Fruit fly (Drosophila melanogaster) whole organism, prepupa: ENCODE measurements around the gene Alp11.

Experiments used
- CG10631 ChIP-seq: fragments of 200-800 bp; sonication (Bioruptor generic); optimal IDR thresholded peaks from 2 replicates; lab custom pipeline; 2016; ENCODE audit warnings: missing biosample characterization, missing genetic modification characterization
- CG10669 ChIP-seq: fragments of 200-800 bp; sonication (Bioruptor generic); optimal IDR thresholded peaks from 3 replicates; lab custom pipeline; 2018; ENCODE audit warnings: missing biosample characterization, mild to moderate bottlenecking, missing genetic modification characterization, moderate library complexity
- CG11294 ChIP-seq: fragments of 200-800 bp; sonication (Bioruptor generic); IDR thresholded peaks from 2 replicates; pipeline ENCODE4 v1.3.6; 2022; ENCODE audit warnings: missing biosample characterization, missing genetic modification characterization
- CG11762 ChIP-seq: fragments of 200-800 bp; sonication (Bioruptor generic); optimal IDR thresholded peaks from 3 replicates; lab custom pipeline; 2016; ENCODE audit warnings: missing biosample characterization, missing genetic modification characterization; ENCODE audit not compliant: insufficient read depth
- CG15336 ChIP-seq: fragments of 200-800 bp; sonication (Bioruptor generic); IDR thresholded peaks from 2 replicates; pipeline ENCODE4 v1.3.6; 2022; ENCODE audit warnings: missing biosample characterization, missing genetic modification characterization
- CG1621 ChIP-seq: fragments of 200-800 bp; sonication (Bioruptor generic); optimal IDR thresholded peaks from 3 replicates; lab custom pipeline; 2018; ENCODE audit warnings: missing biosample characterization, mild to moderate bottlenecking, missing genetic modification characterization
- CG16779 ChIP-seq: fragments of 200-800 bp; sonication (Bioruptor generic); optimal IDR thresholded peaks from 3 replicates; lab custom pipeline; 2017; ENCODE audit warnings: missing biosample characterization, mild to moderate bottlenecking, missing genetic modification characterization
- CG3032 ChIP-seq: fragments of 200-800 bp; optimal IDR thresholded peaks from 2 replicates; lab custom pipeline; 2019; ENCODE audit warnings: missing biosample characterization, mild to moderate bottlenecking, missing genetic modification characterization, moderate library complexity
- CG31627 ChIP-seq: fragments of 200-800 bp; sonication (Bioruptor generic); optimal IDR thresholded peaks from 3 replicates; lab custom pipeline; 2016; ENCODE audit warnings: missing biosample characterization, missing genetic modification characterization
- CG32006 ChIP-seq: fragments of 200-800 bp; sonication (Bioruptor generic); optimal IDR thresholded peaks from 3 replicates; lab custom pipeline; 2017; ENCODE audit warnings: missing biosample characterization, mild to moderate bottlenecking, missing genetic modification characterization
- CG34406 ChIP-seq: fragments of 200-800 bp; sonication (Bioruptor generic); optimal IDR thresholded peaks from 3 replicates; lab custom pipeline; 2016; ENCODE audit warnings: missing biosample characterization, missing genetic modification characterization
- CG6163 ChIP-seq: fragments of 200-800 bp; sonication (Bioruptor generic); IDR thresholded peaks from 3 replicates; pipeline ENCODE4 v1.3.6; 2022; ENCODE audit warnings: missing biosample characterization, missing genetic modification characterization
- CG6276 ChIP-seq: fragments of 200-800 bp; sonication (Bioruptor generic); optimal IDR thresholded peaks from 2 replicates; lab custom pipeline; 2017; ENCODE audit warnings: missing biosample characterization, mild to moderate bottlenecking, missing genetic modification characterization
- CG6808 ChIP-seq: fragments of 200-800 bp; sonication (Bioruptor generic); optimal IDR thresholded peaks from 3 replicates; lab custom pipeline; 2017; ENCODE audit warnings: missing biosample characterization, missing genetic modification characterization, mild to moderate bottlenecking, moderate library complexity, missing genetic modification reagents
- CG8119 ChIP-seq: fragments of 200-800 bp; sonication (Bioruptor generic); IDR thresholded peaks from 3 replicates; pipeline ENCODE4 v1.3.6; 2022; ENCODE audit warnings: missing biosample characterization, missing genetic modification characterization
- CG8319 ChIP-seq: fragments of 200-800 bp; sonication (Bioruptor generic); optimal IDR thresholded peaks from 3 replicates; lab custom pipeline; 2016; ENCODE audit warnings: missing biosample characterization, missing genetic modification characterization
- CG9139 ChIP-seq: fragments of 200-800 bp; sonication (Bioruptor generic); optimal IDR thresholded peaks from 3 replicates; lab custom pipeline; 2017; ENCODE audit warnings: missing biosample characterization, mild to moderate bottlenecking, missing genetic modification characterization
- Eip75B ChIP-seq: fragments of 200-800 bp; sonication (Bioruptor generic); optimal IDR thresholded peaks from 3 replicates; lab custom pipeline; 2016; ENCODE audit warnings: missing biosample characterization, missing genetic modification characterization
- Eip78C ChIP-seq: fragments of 200-800 bp; sonication (Bioruptor generic); peaks from one replicate; lab custom pipeline; 2016; ENCODE audit warnings: missing biosample characterization, missing genetic modification characterization
- Eip93F ChIP-seq: fragments of 200-800 bp; sonication (Bioruptor generic); optimal IDR thresholded peaks from 2 replicates; lab custom pipeline; 2016; ENCODE audit warnings: missing biosample characterization, mild to moderate bottlenecking, missing genetic modification characterization
- Ets21C ChIP-seq: fragments of 200-800 bp; sonication (Bioruptor generic); optimal IDR thresholded peaks from 3 replicates; lab custom pipeline; 2016; ENCODE audit warnings: missing biosample characterization, missing genetic modification characterization
- Ets96B ChIP-seq: fragments of 200-800 bp; optimal IDR thresholded peaks from 2 replicates; lab custom pipeline; 2019; ENCODE audit warnings: missing biosample characterization, mild to moderate bottlenecking, missing genetic modification characterization, moderate library complexity
- Hr38 ChIP-seq: sonication (Bioruptor generic); optimal IDR thresholded peaks from 2 replicates; lab custom pipeline; 2016; ENCODE audit warnings: missing biosample characterization, missing genetic modification characterization
- Hr39 ChIP-seq: fragments of 200-800 bp; sonication (Bioruptor generic); optimal IDR thresholded peaks from 2 replicates; lab custom pipeline; 2016; ENCODE audit warnings: missing biosample characterization, missing genetic modification characterization
- Lpt ChIP-seq: fragments of 200-800 bp; sonication (Bioruptor generic); optimal IDR thresholded peaks from 3 replicates; lab custom pipeline; 2016; ENCODE audit warnings: missing biosample characterization, missing genetic modification characterization
- Met ChIP-seq: fragments of 200-800 bp; sonication (Bioruptor generic); optimal IDR thresholded peaks from 3 replicates; lab custom pipeline; 2016; ENCODE audit warnings: missing biosample characterization, missing genetic modification characterization
- OdsH ChIP-seq: fragments of 200-800 bp; sonication (Bioruptor generic); optimal IDR thresholded peaks from 3 replicates; lab custom pipeline; 2016; ENCODE audit warnings: missing biosample characterization, missing genetic modification characterization
- acj6 ChIP-seq: fragments of 200-800 bp; sonication (Bioruptor generic); optimal IDR thresholded peaks from 3 replicates; lab custom pipeline; 2016; ENCODE audit warnings: missing biosample characterization, missing genetic modification characterization
- cyc ChIP-seq: fragments of 200-800 bp; sonication (Bioruptor generic); optimal IDR thresholded peaks from 3 replicates; lab custom pipeline; 2016; ENCODE audit warnings: missing biosample characterization, missing genetic modification characterization
- dac ChIP-seq: fragments of 200-800 bp; sonication (Bioruptor generic); optimal IDR thresholded peaks from 2 replicates; lab custom pipeline; 2017; ENCODE audit warnings: missing biosample characterization, mild to moderate bottlenecking, missing genetic modification characterization
- dsx ChIP-seq: fragments of 200-800 bp; optimal IDR thresholded peaks from 3 replicates; lab custom pipeline; 2019; ENCODE audit warnings: missing biosample characterization, mild to moderate bottlenecking, missing genetic modification characterization, moderate library complexity; ENCODE audit not compliant: poor library complexity, severe bottlenecking
- eg ChIP-seq: fragments of 200-800 bp; sonication (Bioruptor generic); IDR thresholded peaks from 3 replicates; pipeline ENCODE4 v1.3.6; 2022; ENCODE audit warnings: missing biosample characterization, missing genetic modification characterization
- esn ChIP-seq: fragments of 200-800 bp; sonication (Bioruptor generic); optimal IDR thresholded peaks from 2 replicates; lab custom pipeline; 2016; ENCODE audit warnings: missing biosample characterization, mild to moderate bottlenecking, missing genetic modification characterization, moderate library complexity
- fd59A ChIP-seq: fragments of 200-800 bp; sonication (Bioruptor generic); optimal IDR thresholded peaks from 2 replicates; lab custom pipeline; 2017; ENCODE audit warnings: missing biosample characterization, mild to moderate bottlenecking, missing genetic modification characterization, missing genetic modification reagents
- fd85E ChIP-seq: fragments of 200-800 bp; sonication (Bioruptor generic); optimal IDR thresholded peaks from 3 replicates; lab custom pipeline; 2016; ENCODE audit warnings: missing biosample characterization, missing genetic modification characterization
- fkh ChIP-seq: fragments of 200-800 bp; sonication (Bioruptor generic); optimal IDR thresholded peaks from 3 replicates; lab custom pipeline; 2017; ENCODE audit warnings: missing biosample characterization, mild to moderate bottlenecking, missing genetic modification characterization, moderate library complexity
- lz ChIP-seq: fragments of 200-800 bp; sonication (Bioruptor generic); optimal IDR thresholded peaks from 3 replicates; lab custom pipeline; 2016; ENCODE audit warnings: missing biosample characterization, missing genetic modification characterization
- net ChIP-seq: fragments of 200-800 bp; sonication (Bioruptor generic); optimal IDR thresholded peaks from 3 replicates; lab custom pipeline; 2016; ENCODE audit warnings: missing biosample characterization, missing genetic modification characterization
- pdm3 ChIP-seq: fragments of 200-800 bp; sonication (Bioruptor generic); optimal IDR thresholded peaks from 3 replicates; lab custom pipeline; 2016; ENCODE audit warnings: missing biosample characterization, missing genetic modification characterization
- salr ChIP-seq, 2 experiments: fragments of 200-800 bp; sonication (Bioruptor generic); optimal IDR thresholded peaks; 3 replicates each; lab custom pipeline; 2016 to 2018; ENCODE audit warnings: missing biosample characterization in 2 of 2, missing genetic modification characterization in 2 of 2, mild to moderate bottlenecking in 1 of 2
- spab ChIP-seq: fragments of 200-800 bp; sonication (Bioruptor generic); optimal IDR thresholded peaks from 2 replicates; lab custom pipeline; 2017; ENCODE audit warnings: missing biosample characterization, mild to moderate bottlenecking, missing genetic modification characterization, missing genetic modification reagents
- ss ChIP-seq, 2 experiments: fragments of 200-800 bp; sonication (Bioruptor generic); optimal IDR thresholded peaks; 2 replicates in 1 of 2; 3 replicates in 1 of 2; lab custom pipeline; 2017 to 2018; ENCODE audit warnings: mild to moderate bottlenecking in 2 of 2, missing biosample characterization in 2 of 2, missing genetic modification characterization in 2 of 2, moderate library complexity in 1 of 2
- svp ChIP-seq: fragments of 200-800 bp; sonication (Bioruptor generic); peaks from one replicate; lab custom pipeline; 2016; ENCODE audit warnings: missing biosample characterization, missing genetic modification characterization
- vri ChIP-seq: fragments of 200-800 bp; sonication (Bioruptor generic); optimal IDR thresholded peaks from 3 replicates; lab custom pipeline; 2016; ENCODE audit warnings: missing biosample characterization, mild to moderate bottlenecking, missing genetic modification characterization

Gene Alp11

DNA sequence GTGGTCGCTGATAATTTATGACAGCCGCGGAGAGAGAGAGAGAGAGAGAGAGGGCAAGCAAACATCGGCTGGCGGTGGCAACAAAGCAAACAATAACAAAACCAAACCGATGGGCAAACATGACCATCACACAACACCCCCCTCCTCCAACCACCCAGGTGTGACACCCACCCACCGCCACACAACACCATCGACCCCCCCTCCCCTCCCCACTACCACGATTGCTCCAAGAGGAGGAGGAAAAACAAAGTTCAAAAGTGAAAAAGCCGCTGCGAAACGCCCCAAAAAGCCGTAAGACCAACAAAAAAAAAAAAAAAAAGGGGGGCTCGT is 32.1 kb downstream of the Alp11 start:
- TF ChIP-seq CG3032 (tag; lab: Kevin White, UChicago), result no peak
- peak; percentile 88 for TF ChIP-seq fkh (GFP tag; lab: Kevin White, UChicago)
- TF ChIP-seq, all 60 proteins: peak for 1

DNA sequence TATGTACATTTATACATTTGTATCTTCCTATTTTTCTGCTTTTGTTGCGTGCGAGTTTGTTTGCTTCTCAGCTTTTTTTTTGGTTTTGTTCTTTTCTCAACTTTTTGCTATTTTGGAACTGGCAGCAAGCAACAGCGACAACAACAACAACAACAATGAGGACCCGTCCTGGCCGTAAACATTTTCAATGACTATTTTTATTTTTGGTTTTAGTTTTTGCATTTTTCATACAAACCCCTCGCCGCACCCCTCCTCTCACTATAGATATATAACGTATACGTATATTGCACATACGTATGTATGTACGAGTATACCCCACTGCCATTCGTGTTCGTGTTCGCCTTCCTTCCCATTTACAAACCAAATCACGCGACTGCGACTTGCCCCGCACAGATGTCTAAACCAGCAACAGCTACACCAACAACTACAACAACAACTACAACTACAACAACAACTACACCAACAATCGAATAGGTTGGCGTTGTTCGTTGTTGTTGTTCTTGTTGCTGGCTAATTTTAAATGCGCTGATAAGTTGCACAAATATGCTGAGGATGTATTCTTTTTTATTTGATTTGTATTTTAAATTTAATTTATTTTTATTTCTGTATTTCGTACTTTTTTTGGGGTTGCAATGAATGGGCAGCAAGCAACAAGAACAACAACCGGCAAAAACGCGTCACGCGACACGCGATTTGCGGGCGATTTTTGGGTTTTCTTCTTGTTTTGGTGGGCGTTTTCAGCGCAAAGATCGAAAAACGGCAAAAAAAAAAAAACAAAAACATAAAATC is 33.1 kb downstream of the Alp11 start:
- no peak for TF ChIP-seq CG34406
- TF ChIP-seq dsx (GFP tag; lab: Kevin White, UChicago), result peak; percentile 26
- TF ChIP-seq CG15336 (GFP tag; lab: Robert Waterston, UW), result peak; percentile 47
- no peak for TF ChIP-seq Hr38 (GFP tag; lab: Kevin White, UChicago)
- TF ChIP-seq CG6808 (GFP tag; lab: Kevin White, UChicago), result peak; percentile 59
- TF ChIP-seq vri (GFP tag; lab: Kevin White, UChicago), result no peak
- peak; percentile 35 for TF ChIP-seq CG9139 (GFP tag; lab: Kevin White, UChicago)
- TF ChIP-seq salr (GFP tag; optimal IDR thresholded peaks at IDR 0.05; lab: Kevin White, UChicago), result peak in 1 of 2 experiments; percentile 12
- peak; percentile 19 for TF ChIP-seq CG1621 (tag; lab: Kevin White, UChicago)
- TF ChIP-seq fd85E, result no peak
- TF ChIP-seq Eip78C (GFP tag; lab: Kevin White, UChicago), result peak; percentile 9
- peak; percentile 75 to 92 for TF ChIP-seq ss (GFP tag; optimal IDR thresholded peaks at IDR 0.05; lab: Kevin White, UChicago)
- TF ChIP-seq CG16779 (tag; lab: Kevin White, UChicago), result peak; percentile 13
- peak; percentile 4 for TF ChIP-seq spab
- peak; percentile 71 for TF ChIP-seq CG6276 (GFP tag; lab: Kevin White, UChicago)
- TF ChIP-seq Ets96B (tag; lab: Kevin White, UChicago), result peak; percentile 24
- peak; percentile 59; the same call in 2 of the 3 replicates for TF ChIP-seq CG6163 (GFP tag; lab: Robert Waterston, UW)
- peak; percentile 28 for TF ChIP-seq CG32006 (GFP tag; lab: Kevin White, UChicago)
- no peak for TF ChIP-seq cyc (GFP tag; lab: Kevin White, UChicago)
- TF ChIP-seq Met (GFP tag; lab: Kevin White, UChicago), result no peak
- no peak for TF ChIP-seq svp (GFP tag; lab: Kevin White, UChicago)
- TF ChIP-seq acj6 (GFP tag; lab: Kevin White, UChicago), result no peak
- TF ChIP-seq Lpt (GFP tag; lab: Kevin White, UChicago), result peak; percentile 25
- TF ChIP-seq CG8119 (GFP tag; lab: Robert Waterston, UW), result peak; percentile 55; the same call in 2 of the 3 replicates
- TF ChIP-seq dac (GFP tag; lab: Kevin White, UChicago), result no peak
- TF ChIP-seq CG8319 (GFP tag; lab: Kevin White, UChicago), result no peak
- peak; percentile 74 for TF ChIP-seq eg (GFP tag; lab: Robert Waterston, UW)

dm6 chrX:15622970-15623402 is 35.5 kb downstream of the Alp11 start:
- TF ChIP-seq CG15336 (GFP tag; lab: Robert Waterston, UW) (peak; percentile 91), Ets96B (tag; lab: Kevin White, UChicago) (peak; percentile 69), Ets21C (GFP tag; lab: Kevin White, UChicago) (peak; percentile 74), net (GFP tag; lab: Kevin White, UChicago) (peak; percentile 75), CG6163 (GFP tag; lab: Robert Waterston, UW) (peak; percentile 94), esn (peak; percentile 86), CG10669 (peak; percentile 63), spab (peak; percentile 64), Eip75B (GFP tag; lab: Kevin White, UChicago) (peak; percentile 85), lz (peak; percentile 84), CG11294 (GFP tag; lab: Robert Waterston, UW) (peak; percentile 75), CG8119 (GFP tag; lab: Robert Waterston, UW) (peak; percentile 88), svp (GFP tag; lab: Kevin White, UChicago) (peak; percentile 95), OdsH (GFP tag; lab: Kevin White, UChicago) (peak; percentile 85), Hr39 (GFP tag; lab: Kevin White, UChicago) (peak; percentile 89), CG1621 (tag; lab: Kevin White, UChicago) (peak; percentile 33), CG3032 (tag; lab: Kevin White, UChicago) (peak; percentile 67), CG11762 (GFP tag; lab: Kevin White, UChicago) (peak; percentile 46), fd59A (GFP tag; lab: Kevin White, UChicago) (peak; percentile 57), pdm3 (peak; percentile 82), Hr38 (GFP tag; lab: Kevin White, UChicago) (peak; percentile 2), dac (GFP tag; lab: Kevin White, UChicago) (peak; percentile 74), CG32006 (GFP tag; lab: Kevin White, UChicago) (peak; percentile 89), CG6276 (GFP tag; lab: Kevin White, UChicago) (peak; percentile 78), CG10631 (GFP tag; lab: Kevin White, UChicago) (peak; percentile 70), CG31627 (GFP tag; lab: Kevin White, UChicago) (peak; percentile 84), Eip93F (GFP tag; lab: Kevin White, UChicago) (peak; percentile 75), cyc (GFP tag; lab: Kevin White, UChicago) (peak; percentile 87)
